Fruit fly (Drosophila melanogaster): ENCODE measurements around the gene Naa60.

The Naa60 gene

dm6 chr3L:9768385-9768784 is 41.7 kb downstream of the Naa60 start:
- TF ChIP-seq repo (GFP tag; optimal IDR thresholded peaks at IDR 0.05) (no peak), CG2712 (tag; optimal IDR thresholded peaks at IDR 0.05) (no peak), grn (GFP tag; optimal IDR thresholded peaks at IDR 0.05) (peak; percentile 57), CrebB (tag; optimal IDR thresholded peaks at IDR 0.05) (no peak), Mes4 (GFP tag; optimal IDR thresholded peaks at IDR 0.05) (no peak), sug (tag; optimal IDR thresholded peaks at IDR 0.05) (peak; percentile 51), sim (GFP tag; IDR thresholded peaks at IDR 0.05) (no peak), exex (tag; optimal IDR thresholded peaks at IDR 0.05) (peak; percentile 75), CG9932 (GFP tag; IDR thresholded peaks at IDR 0.05) (no peak), cwo (GFP tag; optimal IDR thresholded peaks at IDR 0.05) (peak; percentile 77), lab (GFP tag; optimal IDR thresholded peaks at IDR 0.05) (peak; percentile 94), mirr (GFP tag; optimal IDR thresholded peaks at IDR 0.05) (peak; percentile 53), CG2678 (tag; optimal IDR thresholded peaks at IDR 0.05) (no peak), Pdp1 (GFP tag; optimal IDR thresholded peaks at IDR 0.05) (peak in 1 of 2 experiments; percentile 46), CG15269 (tag; optimal IDR thresholded peaks at IDR 0.05) (peak; percentile 1)

DNA sequence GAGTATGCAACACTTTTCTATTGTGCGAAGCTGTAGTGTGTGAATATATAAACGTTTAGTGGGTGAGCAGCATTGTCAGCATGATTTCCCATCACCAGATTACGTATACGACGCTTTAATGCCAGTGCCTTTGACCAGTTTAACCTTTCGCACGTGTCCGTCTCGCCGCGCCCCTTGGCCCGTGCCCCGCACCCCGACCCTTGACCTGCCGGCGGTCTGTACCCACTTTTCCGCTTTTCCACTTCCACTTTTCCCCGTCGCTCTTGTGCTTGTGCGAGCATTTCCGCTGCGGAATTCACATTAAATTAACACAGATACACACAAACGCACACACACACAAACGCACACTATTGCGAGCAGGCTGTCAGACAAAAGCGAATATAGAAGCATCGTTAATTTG is 49.0 kb downstream of the Naa60 start:
- TF ChIP-seq crol (GFP tag; IDR thresholded peaks at IDR 0.05) = peak; percentile 67
- TF ChIP-seq CG6683 (GFP tag; optimal IDR thresholded peaks at IDR 0.05) = no peak
- TF ChIP-seq CG15696 (tag; optimal IDR thresholded peaks at IDR 0.05) = no peak
- TF ChIP-seq danr (GFP tag; IDR thresholded peaks at IDR 0.05) = no peak
- TF ChIP-seq CG3065 (GFP tag; optimal IDR thresholded peaks at IDR 0.05) = no peak
- TF ChIP-seq Scr (GFP tag; IDR thresholded peaks at IDR 0.05; ENCODE audit: partially characterized antibody) = no peak
- TF ChIP-seq CG6254 (GFP tag; optimal IDR thresholded peaks at IDR 0.05) = no peak
- TF ChIP-seq fd64A (GFP tag; optimal IDR thresholded peaks at IDR 0.05) = no peak
- no peak for TF ChIP-seq CG13296 (GFP tag; optimal IDR thresholded peaks at IDR 0.05)
- peak; percentile 60 for TF ChIP-seq Med (GFP tag)
- TF ChIP-seq Kr (GFP tag; optimal IDR thresholded peaks at IDR 0.05) = no peak
- TF ChIP-seq sob (GFP tag; IDR thresholded peaks at IDR 0.05) = 0 out of 2 replicates have a peak, but pooled peaks have one; percentile 9
- no peak for TF ChIP-seq Antp (GFP tag; optimal IDR thresholded peaks at IDR 0.05)
- TF ChIP-seq abd-A (tag; optimal IDR thresholded peaks at IDR 0.05) = peak; percentile 64
- no peak for TF ChIP-seq CG14050 (GFP tag; IDR thresholded peaks at IDR 0.05)
- TF ChIP-seq Hmr (GFP tag; optimal IDR thresholded peaks at IDR 0.05) = no peak
- TF ChIP-seq cwo (GFP tag; optimal IDR thresholded peaks at IDR 0.05) = peak; percentile 75
- TF ChIP-seq Hey (tag; optimal IDR thresholded peaks at IDR 0.05) = peak; percentile 18
- peak; percentile 53 for TF ChIP-seq Ets65A (GFP tag)

dm6 chr3L:9776804-9777393 is 50.2 kb downstream of the Naa60 start:
- TF ChIP-seq CG3995 (GFP tag; optimal IDR thresholded peaks at IDR 0.05) (peak; percentile 71), prd (optimal IDR thresholded peaks at IDR 0.05) (no peak), prd (GFP tag; IDR thresholded peaks at IDR 0.05) (0 out of 3 replicates have a peak, but pooled peaks have one; percentile 11), CG9797 (GFP tag; optimal IDR thresholded peaks at IDR 0.05) (no peak), B-H1 (GFP tag; IDR thresholded peaks at IDR 0.05) (no peak), eve (GFP tag; optimal IDR thresholded peaks at IDR 0.05) (no peak), zfh1 (GFP tag; IDR thresholded peaks at IDR 0.05) (0 out of 3 replicates have a peak, but pooled peaks have one; percentile 8), slp2 (GFP tag; optimal IDR thresholded peaks at IDR 0.05) (no peak), CG18599 (GFP tag; optimal IDR thresholded peaks at IDR 0.05) (no peak), CG30403 (GFP tag; optimal IDR thresholded peaks at IDR 0.05) (no peak), tap (tag; optimal IDR thresholded peaks at IDR 0.05) (no peak), CG2129 (GFP tag; IDR thresholded peaks at IDR 0.05; ENCODE audit: partially characterized antibody) (no peak), CG32532 (GFP tag; IDR thresholded peaks at IDR 0.05) (0 out of 2 replicates have a peak, but pooled peaks have one; percentile 24), crol (GFP tag; IDR thresholded peaks at IDR 0.05) (peak; percentile 61), CG13296 (GFP tag; optimal IDR thresholded peaks at IDR 0.05) (no peak), wek (GFP tag; optimal IDR thresholded peaks at IDR 0.05) (no peak), CG1832 (GFP tag; optimal IDR thresholded peaks at IDR 0.05) (peak; percentile 1), gsb (GFP tag; IDR thresholded peaks at IDR 0.05) (0 out of 2 replicates have a peak, but pooled peaks have one; percentile 8)
